Worm (Caenorhabditis elegans) whole organism, young adult: Measurements from ENCODE around the gene srw-103.
A peak's percentile ranks its signal among the peaks of the same experiment; 100 is the strongest.

Experiments
- B0035.1 ChIP-seq: sonication (generic microtip); optimal IDR thresholded peaks from 2 replicates; lab custom pipeline; 2016; ENCODE audit warnings: missing genetic modification characterization, mild to moderate bottlenecking, missing compliant biosample characterization, missing genotype, missing genetic modification reagents
- B0261.1 ChIP-seq: sonication (generic microtip); optimal IDR thresholded peaks from 2 replicates; lab custom pipeline; 2016; ENCODE audit warnings: mild to moderate bottlenecking, missing genetic modification characterization, moderate library complexity, missing compliant biosample characterization
- F10E7.11 ChIP-seq: sonication (generic microtip); optimal IDR thresholded peaks from 2 replicates; lab custom pipeline; 2017; ENCODE audit warnings: mild to moderate bottlenecking, missing genetic modification characterization, moderate library complexity, missing compliant biosample characterization
- F22D6.2 ChIP-seq: sonication (generic microtip); optimal IDR thresholded peaks from 2 replicates; lab custom pipeline; 2016; ENCODE audit warnings: mild to moderate bottlenecking, missing genetic modification characterization, missing compliant biosample characterization
- F23B12.7 ChIP-seq: sonication (generic microtip); optimal IDR thresholded peaks from 2 replicates; lab custom pipeline; 2017; ENCODE audit warnings: missing genetic modification characterization, mild to moderate bottlenecking, missing compliant biosample characterization, antibody characterized with exemption, moderate library complexity; ENCODE audit not compliant: insufficient read depth
- F49E8.2 ChIP-seq: sonication (generic microtip); optimal IDR thresholded peaks from 3 replicates; lab custom pipeline; 2017; ENCODE audit warnings: missing genetic modification characterization, mild to moderate bottlenecking, missing compliant biosample characterization, antibody characterized with exemption, moderate library complexity; ENCODE audit not compliant: insufficient read depth
- K11D2.4 ChIP-seq: fragments of 200-800 bp; sonication (Bioruptor generic); IDR thresholded peaks from 2 replicates; pipeline ENCODE4 v1.3.6; 2022; ENCODE audit warnings: missing genetic modification reagents, missing genetic modification characterization, missing compliant biosample characterization
- Y53G8AR.9 ChIP-seq: fragments of 200-800 bp; sonication (Bioruptor generic); conservative IDR thresholded peaks from 2 replicates; pipeline ENCODE4 v1.3.6; 2022; ENCODE audit warnings: missing genetic modification reagents, missing genetic modification characterization, missing compliant biosample characterization
- Y67H2A.10 ChIP-seq: fragments of 200-800 bp; sonication (Bioruptor generic); conservative IDR thresholded peaks from 2 replicates; pipeline ENCODE4 v1.3.6; 2022; ENCODE audit warnings: missing genetic modification reagents, missing genetic modification characterization, missing compliant biosample characterization
- atf-7 ChIP-seq: sonication (generic microtip); optimal IDR thresholded peaks from 2 replicates; lab custom pipeline; 2017; ENCODE audit warnings: mild to moderate bottlenecking, missing genetic modification characterization, missing compliant biosample characterization
- athp-1 ChIP-seq: sonication (generic microtip); optimal IDR thresholded peaks from 2 replicates; lab custom pipeline; 2017; ENCODE audit warnings: mild to moderate bottlenecking, missing genetic modification characterization, missing compliant biosample characterization
- attf-3 ChIP-seq: fragments of 200-800 bp; sonication (Bioruptor generic); conservative IDR thresholded peaks from 2 replicates; pipeline ENCODE4 v1.3.6; 2022; ENCODE audit warnings: missing genetic modification reagents, missing genetic modification characterization, missing compliant biosample characterization
- attf-5 ChIP-seq: fragments of 200-800 bp; sonication (Bioruptor generic); optimal IDR thresholded peaks from 2 replicates; lab custom pipeline; 2018; ENCODE audit warnings: mild to moderate bottlenecking, missing genetic modification characterization, missing compliant biosample characterization
- attf-6 ChIP-seq: fragments of 200-800 bp; sonication (Bioruptor generic); IDR thresholded peaks from 2 replicates; pipeline ENCODE4 v1.3.6; 2022; ENCODE audit warnings: missing genetic modification reagents, missing genetic modification characterization, missing compliant biosample characterization
- bed-2 ChIP-seq: fragments of 200-800 bp; sonication (Bioruptor generic); IDR thresholded peaks from 2 replicates; pipeline ENCODE4 v1.3.6; 2022; ENCODE audit warnings: missing genetic modification reagents, missing genetic modification characterization, missing compliant biosample characterization
- ceh-100 ChIP-seq: fragments of 200-800 bp; sonication (Bioruptor generic); IDR thresholded peaks from 2 replicates; pipeline ENCODE4 v1.3.6; 2022; ENCODE audit warnings: missing genetic modification reagents, missing genetic modification characterization, missing compliant biosample characterization
- ceh-27 ChIP-seq: fragments of 200-800 bp; sonication (Bioruptor generic); optimal IDR thresholded peaks from 2 replicates; lab custom pipeline; 2018; ENCODE audit warnings: mild to moderate bottlenecking, missing genetic modification characterization, moderate library complexity, missing compliant biosample characterization
- ceh-58 ChIP-seq: fragments of 200-800 bp; sonication (Bioruptor generic); IDR thresholded peaks from 2 replicates; pipeline ENCODE4 v1.3.6; 2022; ENCODE audit warnings: missing genetic modification characterization, missing compliant biosample characterization
- ceh-91 ChIP-seq: fragments of 200-800 bp; sonication (Bioruptor generic); IDR thresholded peaks from 2 replicates; pipeline ENCODE4 v1.3.6; 2022; ENCODE audit warnings: missing genetic modification reagents, missing genetic modification characterization, missing compliant biosample characterization
- chd-7 ChIP-seq: sonication (generic microtip); optimal IDR thresholded peaks from 2 replicates; lab custom pipeline; 2016; ENCODE audit warnings: mild to moderate bottlenecking, missing genetic modification characterization, moderate library complexity, missing compliant biosample characterization
- dpff-1 ChIP-seq: sonication (generic microtip); optimal IDR thresholded peaks from 2 replicates; lab custom pipeline; 2017; ENCODE audit warnings: mild to moderate bottlenecking, missing genetic modification characterization, missing compliant biosample characterization
- egl-18 ChIP-seq: fragments of 200-800 bp; sonication (Bioruptor generic); IDR thresholded peaks from 2 replicates; pipeline ENCODE4 v1.3.6; 2022; ENCODE audit warnings: missing genetic modification reagents, missing genetic modification characterization, missing compliant biosample characterization
- hlh-12 ChIP-seq: sonication (generic microtip); optimal IDR thresholded peaks from 2 replicates; lab custom pipeline; 2016; ENCODE audit warnings: missing genetic modification characterization, missing compliant biosample characterization
- hlh-26 ChIP-seq: fragments of 200-800 bp; sonication (Bioruptor generic); conservative IDR thresholded peaks from 2 replicates; pipeline ENCODE4 v1.3.6; 2022; ENCODE audit warnings: missing genetic modification reagents, missing genetic modification characterization, missing compliant biosample characterization
- hmg-1.2 ChIP-seq: fragments of 200-800 bp; sonication (Bioruptor generic); IDR thresholded peaks from 2 replicates; pipeline ENCODE4 v1.3.6; 2022; ENCODE audit warnings: missing genetic modification reagents, missing genetic modification characterization, missing compliant biosample characterization
- let-607 ChIP-seq, 2 experiments: fragments of 200-800 bp in 1 of 2; sonication (Bioruptor generic) in 1 of 2; sonication (generic microtip) in 1 of 2; optimal IDR thresholded peaks; 2 replicates each; lab custom pipeline; 2016 to 2018; ENCODE audit warnings: mild to moderate bottlenecking in 2 of 2, missing compliant biosample characterization in 2 of 2, missing genetic modification characterization in 2 of 2, moderate library complexity in 2 of 2, missing genotype in 1 of 2
- lsl-1 ChIP-seq: fragments of 200-800 bp; sonication (Bioruptor generic); optimal IDR thresholded peaks from 2 replicates; lab custom pipeline; 2018; ENCODE audit warnings: mild to moderate bottlenecking, missing genetic modification characterization, moderate library complexity, missing compliant biosample characterization
- madf-10 ChIP-seq: sonication (generic microtip); optimal IDR thresholded peaks from 2 replicates; lab custom pipeline; 2016; ENCODE audit warnings: mild to moderate bottlenecking, missing genetic modification characterization, missing compliant biosample characterization
- madf-3 ChIP-seq: fragments of 200-800 bp; sonication (Bioruptor generic); IDR thresholded peaks from 2 replicates; pipeline ENCODE4 v1.3.6; 2022; ENCODE audit warnings: missing genetic modification reagents, missing genetic modification characterization, missing compliant biosample characterization
- madf-6 ChIP-seq: fragments of 200-800 bp; sonication (Bioruptor generic); IDR thresholded peaks from 2 replicates; pipeline ENCODE4 v1.3.6; 2022; ENCODE audit warnings: missing genetic modification reagents, missing genetic modification characterization, missing compliant biosample characterization
- mcd-1 ChIP-seq: fragments of 200-800 bp; sonication (Bioruptor generic); IDR thresholded peaks from 2 replicates; pipeline ENCODE4 v1.3.6; 2022; ENCODE audit warnings: missing genetic modification reagents, missing genetic modification characterization, missing compliant biosample characterization
- mes-4 ChIP-seq: sonication (generic microtip); optimal IDR thresholded peaks from 2 replicates; lab custom pipeline; 2016; ENCODE audit warnings: missing genotype, missing genetic modification characterization, missing compliant biosample characterization
- nhr-80 ChIP-seq: sonication (generic microtip); optimal IDR thresholded peaks from 2 replicates; lab custom pipeline; 2016; ENCODE audit warnings: missing genetic modification characterization, missing compliant biosample characterization
- rcor-1 ChIP-seq: fragments of 200-800 bp; sonication (Bioruptor generic); IDR thresholded peaks from 2 replicates; pipeline ENCODE4 v1.3.6; 2022; ENCODE audit warnings: missing genetic modification reagents, missing genetic modification characterization, missing compliant biosample characterization
- rec-8 ChIP-seq, 2 experiments: sonication (generic microtip); optimal IDR thresholded peaks; 2 replicates each; lab custom pipeline; 2016; ENCODE audit warnings: mild to moderate bottlenecking in 2 of 2, missing genetic modification characterization in 2 of 2, missing genetic modification reagents in 2 of 2, missing genotype in 2 of 2, missing biosample characterization in 1 of 2, missing compliant biosample characterization in 1 of 2, moderate library complexity in 1 of 2
- repo-1 ChIP-seq: sonication (generic microtip); optimal IDR thresholded peaks from 2 replicates; lab custom pipeline; 2017; ENCODE audit warnings: mild to moderate bottlenecking, missing genetic modification characterization, missing compliant biosample characterization
- sdz-38 ChIP-seq: sonication (generic microtip); optimal IDR thresholded peaks from 2 replicates; lab custom pipeline; 2016; ENCODE audit warnings: missing genotype, missing genetic modification characterization, missing compliant biosample characterization
- snpc-1.1 ChIP-seq: sonication (generic microtip); optimal IDR thresholded peaks from 2 replicates; lab custom pipeline; 2017; ENCODE audit warnings: missing genetic modification characterization, mild to moderate bottlenecking, missing compliant biosample characterization, antibody characterized with exemption, moderate library complexity, missing genotype, missing genetic modification reagents; ENCODE audit not compliant: insufficient read depth
- snpc-4 ChIP-seq, 5 experiments: fragments of 150-350 bp in 1 of 5; sonication (generic microtip) in 4 of 5; optimal IDR thresholded peaks; 2 replicates each; lab custom pipeline; 2014 to 2018; ENCODE audit warnings: missing genetic modification characterization in 5 of 5, missing biosample characterization in 3 of 5, antibody characterized with exemption in 2 of 5, mild to moderate bottlenecking in 2 of 5, missing compliant biosample characterization in 2 of 5, missing genotype in 2 of 5, moderate library complexity in 2 of 5, missing genetic modification reagents in 1 of 5
- unc-62 ChIP-seq: fragments of 150-350 bp; optimal IDR thresholded peaks from 2 replicates; lab custom pipeline; 2014; ENCODE audit warnings: missing biosample characterization, missing genetic modification reagents, missing genetic modification characterization
- xnd-1 ChIP-seq: sonication (generic microtip); optimal IDR thresholded peaks from 2 replicates; lab custom pipeline; 2016; ENCODE audit warnings: missing genotype, missing genetic modification reagents, missing genetic modification characterization, missing compliant biosample characterization
- zim-3 ChIP-seq: sonication (generic microtip); optimal IDR thresholded peaks from 2 replicates; lab custom pipeline; 2017; ENCODE audit warnings: mild to moderate bottlenecking, missing genetic modification characterization, moderate library complexity, missing compliant biosample characterization
- ztf-26 ChIP-seq: sonication (generic microtip); optimal IDR thresholded peaks from 2 replicates; lab custom pipeline; 2017; ENCODE audit warnings: missing genetic modification characterization, missing compliant biosample characterization

The srw-103 gene

DNA sequence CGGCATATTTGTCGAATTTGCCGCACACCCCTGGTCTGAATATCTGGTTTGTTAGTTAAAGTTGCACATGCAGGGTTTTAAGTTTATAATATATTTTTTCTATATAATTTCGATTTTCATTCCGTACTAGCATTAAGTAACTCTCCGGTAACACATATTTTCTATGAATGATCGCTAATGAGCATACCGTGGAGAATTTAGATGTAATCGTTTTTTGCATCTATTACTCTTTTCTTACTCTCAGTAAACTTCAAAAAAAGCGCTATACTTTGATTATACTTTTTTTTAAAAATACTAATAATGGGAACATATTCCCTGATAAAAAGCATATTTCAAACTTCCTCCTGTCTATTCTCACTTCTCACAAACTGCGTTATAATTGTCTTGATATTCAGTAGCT lies 17.6 kb downstream of the srw-103 start, which contains the start of gene str-160:
TSS of gene str-160 (plus strand) at position 301 of the 400 bp plus-strand sequence.
- TF ChIP-seq B0261.1 (no peak), F49E8.2 (no peak), madf-6 (GFP tag; lab: Robert Waterston, UW) (no peak), attf-6 (GFP tag; lab: Robert Waterston, UW) (no peak), ztf-26 (no peak), ceh-58 (GFP tag; lab: Robert Waterston, UW) (no peak), sdz-38 (tag; lab: Kevin White, UChicago) (no peak), F10E7.11 (tag; lab: Kevin White, UChicago) (no peak), hlh-26 (GFP tag; lab: Robert Waterston, UW) (no peak), chd-7 (tag; lab: Kevin White, UChicago) (no peak), Y53G8AR.9 (GFP tag; lab: Robert Waterston, UW) (no peak), Y67H2A.10 (GFP tag; lab: Robert Waterston, UW) (no peak), snpc-1.1 (no peak), B0035.1 (no peak), zim-3 (tag; lab: Kevin White, UChicago) (no peak), atf-7 (no peak), xnd-1 (tag; lab: Kevin White, UChicago) (no peak), mcd-1 (GFP tag; lab: Robert Waterston, UW) (no peak)

- TF ChIP-seq F22D6.2 (tag; lab: Kevin White, UChicago) (no peak), rcor-1 (GFP tag; lab: Robert Waterston, UW) (no peak), madf-6 (GFP tag; lab: Robert Waterston, UW) (no peak), dpff-1 (tag; lab: Kevin White, UChicago) (no peak), athp-1 (tag; lab: Kevin White, UChicago) (no peak), egl-18 (no peak)
- TF ChIP-seq, all 124 proteins: peak for 0
These were observed 24.1 kb downstream of the srw-103 start, which contains the start of gene srab-25 for ce11 chrV:1741074-1741473. Gene srab-25, minus strand, starts transcription at chrV:1741174.

ce11 chrV:1743205-1743870 lies 26.3 kb downstream of the srw-103 start, which contains the start of gene nhr-256:
Gene nhr-256, plus strand, starts transcription at chrV:1743771.
- TF ChIP-seq B0035.1 (no peak), atf-7 (peak; percentile 21), K11D2.4 (GFP tag; lab: Robert Waterston, UW) (0 out of 2 replicates have a peak, but pooled peaks have one; percentile 36), lsl-1 (GFP tag; lab: Kevin White, UChicago) (no peak), nhr-80 (peak; percentile 76), ceh-91 (GFP tag; lab: Robert Waterston, UW) (no peak), ceh-27 (GFP tag; lab: Kevin White, UChicago) (peak; percentile 43), F23B12.7 (tag; lab: Kevin White, UChicago) (peak; percentile 4), madf-10 (tag; lab: Kevin White, UChicago) (no peak), rec-8 (tag; optimal IDR thresholded peaks at IDR 0.05; lab: Kevin White, UChicago) (no peak), rcor-1 (GFP tag; lab: Robert Waterston, UW) (no peak), ztf-26 (peak; percentile 26), attf-3 (GFP tag; lab: Robert Waterston, UW) (no peak), repo-1 (tag; lab: Kevin White, UChicago) (no peak), snpc-4 (GFP tag; optimal IDR thresholded peaks at IDR 0.05; lab: Kevin White, UChicago) (no peak), snpc-4 (tag; optimal IDR thresholded peaks at IDR 0.05; lab: Kevin White, UChicago) (peak in 1 of 4 experiments; percentile 19), unc-62 (GFP tag; lab: Kevin White, UChicago) (no peak), bed-2 (GFP tag; lab: Robert Waterston, UW) (no peak), attf-5 (GFP tag; lab: Kevin White, UChicago) (peak; percentile 65), madf-3 (no peak), let-607 (tag; optimal IDR thresholded peaks at IDR 0.05; lab: Kevin White, UChicago) (peak in 1 of 2 experiments; percentile 59), ceh-100 (GFP tag; lab: Robert Waterston, UW) (no peak), mes-4 (tag; lab: Kevin White, UChicago) (no peak), ceh-58 (GFP tag; lab: Robert Waterston, UW) (no peak), mcd-1 (GFP tag; lab: Robert Waterston, UW) (no peak), hmg-1.2 (GFP tag; lab: Robert Waterston, UW) (peak; percentile 95), hlh-12 (tag; lab: Kevin White, UChicago) (no peak)
